Worm (Caenorhabditis elegans) whole organism, L2 larva: ENCODE results near the gene B0454.26.

Experiments
- C34F6.9 ChIP-seq: fragments of 150-350 bp; optimal IDR thresholded peaks from 2 replicates; lab custom pipeline; 2014; ENCODE audit warnings: missing biosample characterization, missing genetic modification characterization
- F13H6.1 ChIP-seq: sonication (generic microtip); optimal IDR thresholded peaks from 2 replicates; lab custom pipeline; 2016; ENCODE audit warnings: missing genetic modification characterization, missing compliant biosample characterization
- R02D3.7 ChIP-seq: fragments of 150-350 bp; optimal IDR thresholded peaks from 2 replicates; lab custom pipeline; 2014; ENCODE audit warnings: missing biosample characterization, missing genetic modification characterization
- ZK546.5 ChIP-seq: sonication (generic microtip); optimal IDR thresholded peaks from 2 replicates; lab custom pipeline; 2017; ENCODE audit warnings: missing biosample characterization, missing genetic modification characterization
- alr-1 ChIP-seq: fragments of 150-350 bp; optimal IDR thresholded peaks from 2 replicates; lab custom pipeline; 2014; ENCODE audit warnings: missing biosample characterization, missing genetic modification characterization
- aly-2 ChIP-seq: fragments of 150-350 bp; optimal IDR thresholded peaks from 2 replicates; lab custom pipeline; 2014; ENCODE audit warnings: missing biosample characterization, missing genetic modification characterization
- ama-1 ChIP-seq: fragments of 150-350 bp; optimal IDR thresholded peaks from 2 replicates; lab custom pipeline; 2018; ENCODE audit warnings: inconsistent platforms
- blmp-1 ChIP-seq: sonication (generic microtip); optimal IDR thresholded peaks from 2 replicates; lab custom pipeline; 2017; ENCODE audit warnings: missing genetic modification characterization, mild to moderate bottlenecking, missing compliant biosample characterization, antibody characterized with exemption, moderate library complexity; ENCODE audit not compliant: insufficient read depth
- ceh-16 ChIP-seq: fragments of 150-350 bp; optimal IDR thresholded peaks from 2 replicates; lab custom pipeline; 2014; ENCODE audit warnings: missing biosample characterization, missing genetic modification characterization
- ceh-82 ChIP-seq: fragments of 150-350 bp; optimal IDR thresholded peaks from 2 replicates; lab custom pipeline; 2014; ENCODE audit warnings: missing biosample characterization, missing genetic modification characterization
- crh-2 ChIP-seq: sonication (generic microtip); optimal IDR thresholded peaks from 2 replicates; lab custom pipeline; 2017; ENCODE audit warnings: missing biosample characterization, missing genetic modification characterization
- dmd-4 ChIP-seq: sonication (generic microtip); optimal IDR thresholded peaks from 2 replicates; lab custom pipeline; 2017; ENCODE audit warnings: missing biosample characterization, missing genetic modification characterization
- egl-27 ChIP-seq: sonication (generic microtip); optimal IDR thresholded peaks from 3 replicates; lab custom pipeline; 2017; ENCODE audit warnings: missing biosample characterization, missing genetic modification reagents, missing genetic modification characterization
- elt-3 ChIP-seq: sonication (generic microtip); optimal IDR thresholded peaks from 2 replicates; lab custom pipeline; 2017; ENCODE audit warnings: missing biosample characterization, missing genetic modification characterization
- fos-1 ChIP-seq: fragments of 150-350 bp; optimal IDR thresholded peaks from 2 replicates; lab custom pipeline; 2014; ENCODE audit warnings: missing biosample characterization, missing genetic modification characterization
- gmeb-1 ChIP-seq: fragments of 150-350 bp; optimal IDR thresholded peaks from 2 replicates; lab custom pipeline; 2014; ENCODE audit warnings: missing biosample characterization, missing genetic modification characterization
- lin-11 ChIP-seq: fragments of 150-350 bp; sonication (generic microtip); optimal IDR thresholded peaks from 2 replicates; lab custom pipeline; 2014; ENCODE audit warnings: missing biosample characterization, missing genetic modification characterization, inconsistent platforms, mixed read lengths
- lin-13 ChIP-seq: fragments of 150-350 bp; optimal IDR thresholded peaks from 2 replicates; lab custom pipeline; 2014; ENCODE audit warnings: missing biosample characterization, missing genetic modification reagents, missing genetic modification characterization
- lin-39 ChIP-seq: fragments of 150-350 bp; optimal IDR thresholded peaks from 2 replicates; lab custom pipeline; 2014; ENCODE audit warnings: missing biosample characterization, missing genetic modification reagents, missing genetic modification characterization
- lsy-2 ChIP-seq, 2 experiments: fragments of 150-350 bp in 1 of 2; sonication (generic microtip) in 1 of 2; optimal IDR thresholded peaks; 2 replicates each; lab custom pipeline; 2014 to 2017; ENCODE audit warnings: missing biosample characterization in 2 of 2, missing genetic modification characterization in 2 of 2
- mab-5 ChIP-seq: fragments of 150-350 bp; optimal IDR thresholded peaks from 2 replicates; lab custom pipeline; 2014; ENCODE audit warnings: missing biosample characterization, missing genetic modification characterization
- mbf-1 ChIP-seq: sonication (generic microtip); optimal IDR thresholded peaks from 2 replicates; lab custom pipeline; 2017; ENCODE audit warnings: missing biosample characterization, missing genetic modification characterization
- mdl-1 ChIP-seq, 2 experiments: fragments of 150-350 bp in 1 of 2; sonication (generic microtip) in 1 of 2; optimal IDR thresholded peaks; 2 replicates each; lab custom pipeline; 2017; ENCODE audit warnings: missing biosample characterization in 2 of 2, missing genetic modification characterization in 2 of 2
- nhr-10 ChIP-seq: sonication (generic microtip); optimal IDR thresholded peaks from 2 replicates; lab custom pipeline; 2017; ENCODE audit warnings: missing biosample characterization, missing genetic modification characterization
- nhr-11 ChIP-seq: fragments of 150-350 bp; optimal IDR thresholded peaks from 2 replicates; lab custom pipeline; 2014; ENCODE audit warnings: missing biosample characterization, missing genetic modification characterization
- nhr-129 ChIP-seq: fragments of 150-350 bp; optimal IDR thresholded peaks from 2 replicates; lab custom pipeline; 2014; ENCODE audit warnings: missing biosample characterization, missing genetic modification characterization
- nhr-21 ChIP-seq: fragments of 150-350 bp; optimal IDR thresholded peaks from 2 replicates; lab custom pipeline; 2014; ENCODE audit warnings: missing biosample characterization, missing genetic modification characterization
- nhr-23 ChIP-seq: fragments of 150-350 bp; optimal IDR thresholded peaks from 2 replicates; lab custom pipeline; 2014; ENCODE audit warnings: missing biosample characterization, missing genetic modification reagents, missing genetic modification characterization
- nhr-237 ChIP-seq: fragments of 150-350 bp; optimal IDR thresholded peaks from 2 replicates; lab custom pipeline; 2014; ENCODE audit warnings: missing biosample characterization, missing genetic modification characterization
- nhr-25 ChIP-seq: fragments of 150-350 bp; sonication (generic microtip); optimal IDR thresholded peaks from 3 replicates; lab custom pipeline; 2014; ENCODE audit warnings: missing biosample characterization, missing genetic modification characterization
- nhr-6 ChIP-seq: fragments of 150-350 bp; optimal IDR thresholded peaks from 2 replicates; lab custom pipeline; 2014; ENCODE audit warnings: missing biosample characterization, missing genetic modification characterization
- nhr-77 ChIP-seq: fragments of 150-350 bp; optimal IDR thresholded peaks from 2 replicates; lab custom pipeline; 2014; ENCODE audit warnings: missing biosample characterization, missing genetic modification characterization
- peb-1 ChIP-seq: fragments of 150-350 bp; optimal IDR thresholded peaks from 2 replicates; lab custom pipeline; 2014; ENCODE audit warnings: missing biosample characterization, missing genetic modification characterization
- sem-4 ChIP-seq: fragments of 150-350 bp; optimal IDR thresholded peaks from 2 replicates; lab custom pipeline; 2014; ENCODE audit warnings: missing biosample characterization, missing genetic modification reagents, missing genetic modification characterization
- skn-1 ChIP-seq: sonication (generic microtip); optimal IDR thresholded peaks from 2 replicates; lab custom pipeline; 2017; ENCODE audit warnings: missing biosample characterization, missing genetic modification characterization
- sma-3 ChIP-seq: sonication (generic microtip); optimal IDR thresholded peaks from 2 replicates; lab custom pipeline; 2016; ENCODE audit warnings: missing genetic modification reagents, missing genetic modification characterization, missing compliant biosample characterization
- sma-9 ChIP-seq, 2 experiments: fragments of 150-350 bp in 1 of 2; sonication (generic microtip) in 1 of 2; optimal IDR thresholded peaks; 2 replicates each; lab custom pipeline; 2014 to 2016; ENCODE audit warnings: missing genetic modification characterization in 2 of 2, mild to moderate bottlenecking in 1 of 2, missing biosample characterization in 1 of 2, missing compliant biosample characterization in 1 of 2, missing genetic modification reagents in 1 of 2, moderate library complexity in 1 of 2
- unc-55 ChIP-seq: fragments of 150-350 bp; sonication (generic microtip); optimal IDR thresholded peaks from 3 replicates; lab custom pipeline; 2014; ENCODE audit warnings: missing biosample characterization, missing genetic modification reagents, missing genetic modification characterization
- unc-62 ChIP-seq: fragments of 150-350 bp; optimal IDR thresholded peaks from 2 replicates; lab custom pipeline; 2014; ENCODE audit warnings: missing biosample characterization, missing genetic modification reagents, missing genetic modification characterization
- zag-1 ChIP-seq: fragments of 150-350 bp; optimal IDR thresholded peaks from 2 replicates; lab custom pipeline; 2014; ENCODE audit warnings: missing biosample characterization, missing genetic modification characterization
- ztf-1 ChIP-seq: fragments of 200-800 bp; sonication (Bioruptor generic); conservative IDR thresholded peaks from 2 replicates; pipeline ENCODE4 v1.3.6; 2022; ENCODE audit warnings: missing genetic modification characterization, missing compliant biosample characterization
- ztf-11 ChIP-seq: sonication (generic microtip); optimal IDR thresholded peaks from 2 replicates; lab custom pipeline; 2017; ENCODE audit warnings: missing biosample characterization, missing genetic modification characterization
- ztf-4 ChIP-seq: fragments of 150-350 bp; optimal IDR thresholded peaks from 2 replicates; lab custom pipeline; 2014; ENCODE audit warnings: missing biosample characterization, missing genetic modification characterization

B0454.26 gene

ce11 chrII:3063366-3063765, 25.0 kb upstream of the B0454.26 start:
- no peak for TF ChIP-seq sma-3 (GFP tag; lab: Kevin White, UChicago)
- TF ChIP-seq lin-13: no peak
- no peak for TF ChIP-seq egl-27 (tag; lab: Kevin White, UChicago)
- no peak for TF ChIP-seq mbf-1 (tag; lab: Kevin White, UChicago)
- no peak for TF ChIP-seq lin-11 (tag; lab: Kevin White, UChicago)
- TF ChIP-seq gmeb-1: no peak
- TF ChIP-seq skn-1 (tag; lab: Kevin White, UChicago): no peak
- TF ChIP-seq ztf-1 (GFP tag; lab: Robert Waterston, UW): no peak

- TF ChIP-seq lin-13 (no peak), alr-1 (no peak), F13H6.1 (no peak), nhr-23 (tag; lab: Kevin White, UChicago) (no peak), nhr-11 (tag; lab: Kevin White, UChicago) (no peak), mab-5 (tag; lab: Kevin White, UChicago) (no peak), gmeb-1 (no peak), ama-1 (no peak), peb-1 (tag; lab: Kevin White, UChicago) (no peak), R02D3.7 (tag; lab: Kevin White, UChicago) (no peak), nhr-10 (tag; lab: Kevin White, UChicago) (no peak), zag-1 (tag; lab: Kevin White, UChicago) (no peak), sem-4 (tag; lab: Kevin White, UChicago) (no peak), nhr-6 (tag; lab: Kevin White, UChicago) (no peak), lin-39 (tag; lab: Kevin White, UChicago) (no peak), ztf-1 (GFP tag; lab: Robert Waterston, UW) (no peak), ceh-82 (tag; lab: Kevin White, UChicago) (no peak), ceh-16 (tag; lab: Kevin White, UChicago) (no peak), crh-2 (tag; lab: Kevin White, UChicago) (no peak), unc-55 (GFP tag; lab: Kevin White, UChicago) (no peak)
These were observed 24.5 kb upstream of the B0454.26 start for ce11 chrII:3062876-3063275.

ce11 chrII:3062222-3062621, 23.9 kb upstream of the B0454.26 start:
- TF ChIP-seq ztf-1 (GFP tag; lab: Robert Waterston, UW) (no peak), aly-2 (tag; lab: Kevin White, UChicago) (no peak), F13H6.1 (no peak), lin-39 (tag; lab: Kevin White, UChicago) (no peak), nhr-6 (tag; lab: Kevin White, UChicago) (no peak), sma-9 (GFP tag; optimal IDR thresholded peaks at IDR 0.05; lab: Kevin White, UChicago) (no peak), sma-9 (tag; optimal IDR thresholded peaks at IDR 0.05; lab: Kevin White, UChicago) (no peak), zag-1 (tag; lab: Kevin White, UChicago) (no peak), unc-55 (GFP tag; lab: Kevin White, UChicago) (no peak), fos-1 (tag; lab: Kevin White, UChicago) (peak; percentile 8), ztf-11 (tag; lab: Kevin White, UChicago) (no peak), R02D3.7 (tag; lab: Kevin White, UChicago) (no peak), ztf-4 (tag; lab: Kevin White, UChicago) (no peak), ZK546.5 (tag; lab: Kevin White, UChicago) (no peak), nhr-25 (tag; lab: Kevin White, UChicago) (no peak), ceh-16 (tag; lab: Kevin White, UChicago) (no peak), sma-3 (GFP tag; lab: Kevin White, UChicago) (peak; percentile 45), ama-1 (no peak), elt-3 (tag; lab: Kevin White, UChicago) (no peak), nhr-11 (tag; lab: Kevin White, UChicago) (no peak), nhr-23 (tag; lab: Kevin White, UChicago) (no peak), crh-2 (tag; lab: Kevin White, UChicago) (peak; percentile 71), dmd-4 (tag; lab: Kevin White, UChicago) (no peak), egl-27 (tag; lab: Kevin White, UChicago) (no peak), gmeb-1 (peak; percentile 3), mab-5 (tag; lab: Kevin White, UChicago) (no peak), nhr-237 (tag; lab: Kevin White, UChicago) (no peak), ceh-82 (tag; lab: Kevin White, UChicago) (no peak), lsy-2 (tag; optimal IDR thresholded peaks at IDR 0.05; lab: Kevin White, UChicago) (peak in 1 of 2 experiments; percentile 42), nhr-129 (no peak), C34F6.9 (no peak), nhr-21 (tag; lab: Kevin White, UChicago) (no peak), lin-13 (no peak), sem-4 (tag; lab: Kevin White, UChicago) (no peak), lin-11 (tag; lab: Kevin White, UChicago) (no peak), unc-62 (GFP tag; lab: Kevin White, UChicago) (no peak), nhr-10 (tag; lab: Kevin White, UChicago) (no peak), nhr-77 (tag; lab: Kevin White, UChicago) (no peak), blmp-1 (tag; lab: Kevin White, UChicago) (no peak), mdl-1 (tag; optimal IDR thresholded peaks at IDR 0.05; lab: Kevin White, UChicago) (no peak)
